Fruit fly (Drosophila melanogaster): ENCODE data around the gene CG10650.

Gene CG10650

DNA sequence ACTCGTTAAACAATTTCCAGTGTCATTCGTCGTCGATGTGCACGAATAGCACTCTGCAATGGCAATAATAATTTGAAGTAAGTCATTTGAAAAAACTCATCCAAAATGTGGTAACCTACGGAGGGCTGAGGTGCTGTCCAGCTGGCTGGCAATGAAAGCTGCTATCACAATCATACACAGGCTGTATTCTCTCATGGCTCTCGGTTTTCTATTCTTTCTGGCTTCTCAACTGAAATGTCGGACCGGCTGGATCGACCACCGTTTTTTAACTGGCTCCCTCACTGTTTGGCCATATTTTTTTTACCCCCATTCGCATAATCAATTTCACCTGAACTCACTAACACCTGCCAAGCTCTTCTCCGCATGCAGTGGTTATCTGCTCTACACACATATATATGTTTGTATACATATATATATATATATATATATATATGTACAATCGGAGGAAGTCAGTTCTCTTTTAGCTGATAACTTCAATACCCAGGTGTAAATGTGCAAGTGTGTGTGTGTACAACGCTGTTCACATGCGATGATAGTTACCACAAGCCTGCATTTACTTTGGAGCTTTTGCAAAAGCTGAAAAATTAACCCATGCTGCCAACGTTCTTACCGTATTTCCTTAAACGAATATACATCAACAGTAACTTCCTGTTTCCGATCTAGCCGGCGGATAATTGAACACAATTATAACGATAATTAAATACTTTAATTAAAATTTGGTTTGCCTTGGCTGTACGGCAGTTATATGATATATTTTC, at the start of gene CG10650 (continued):
- peak; percentile 61 for TF ChIP-seq sqz (GFP tag; optimal IDR thresholded peaks at IDR 0.05)
- no peak for TF ChIP-seq CG7556 (GFP tag; optimal IDR thresholded peaks at IDR 0.05)
- no peak for TF ChIP-seq CG10565 (GFP tag; optimal IDR thresholded peaks at IDR 0.05)
- TF ChIP-seq Opbp (GFP tag; IDR thresholded peaks at IDR 0.05; ENCODE audit: partially characterized antibody): no peak
- TF ChIP-seq sug (tag; optimal IDR thresholded peaks at IDR 0.05): peak; percentile 73
- TF ChIP-seq Spps (tag; optimal IDR thresholded peaks at IDR 0.05): no peak
- no peak for TF ChIP-seq crp (GFP tag; optimal IDR thresholded peaks at IDR 0.05)
- peak; percentile 10 for TF ChIP-seq Nf-YB (GFP tag; optimal IDR thresholded peaks at IDR 0.05)
- TF ChIP-seq pfk (GFP tag; optimal IDR thresholded peaks at IDR 0.05): no peak
- no peak for TF ChIP-seq D19A (tag; optimal IDR thresholded peaks at IDR 0.05)
- TF ChIP-seq Scr (GFP tag; IDR thresholded peaks at IDR 0.05; ENCODE audit: partially characterized antibody): no peak
- TF ChIP-seq Pdp1 (GFP tag; optimal IDR thresholded peaks at IDR 0.05): peak in 1 of 2 experiments; percentile 34
- TF ChIP-seq CG11723 (GFP tag; optimal IDR thresholded peaks at IDR 0.05): no peak
- peak; percentile 36 for TF ChIP-seq Hey (tag; optimal IDR thresholded peaks at IDR 0.05)
- peak; percentile 39 for TF ChIP-seq exex (tag; optimal IDR thresholded peaks at IDR 0.05)
- TF ChIP-seq C15 (GFP tag; IDR thresholded peaks at IDR 0.05): no peak
- TF ChIP-seq CG8765 (GFP tag; IDR thresholded peaks at IDR 0.05): no peak
- TF ChIP-seq PHDP (tag; optimal IDR thresholded peaks at IDR 0.05): no peak
- TF ChIP-seq ems (GFP tag; optimal IDR thresholded peaks at IDR 0.05): no peak
- TF ChIP-seq kay (GFP tag; optimal IDR thresholded peaks at IDR 0.05): no peak
- TF ChIP-seq CG18599 (GFP tag; optimal IDR thresholded peaks at IDR 0.05): peak; percentile 13
- no peak for TF ChIP-seq Eip74EF (GFP tag; optimal IDR thresholded peaks at IDR 0.05)
- peak in 1 of 2 experiments; percentile 15 for TF ChIP-seq Hr78 (GFP tag; optimal IDR thresholded peaks at IDR 0.05)
- no peak for TF ChIP-seq zen (tag; optimal IDR thresholded peaks at IDR 0.05)
- TF ChIP-seq maf-S (GFP tag; optimal IDR thresholded peaks at IDR 0.05): no peak
- no peak for TF ChIP-seq Ets65A (GFP tag)
- no peak for TF ChIP-seq CG9797 (GFP tag; optimal IDR thresholded peaks at IDR 0.05)
- no peak for TF ChIP-seq repo (GFP tag; optimal IDR thresholded peaks at IDR 0.05)
- no peak for TF ChIP-seq CG3847 (GFP tag; IDR thresholded peaks at IDR 0.05)
- no peak for TF ChIP-seq CG7928 (GFP tag; optimal IDR thresholded peaks at IDR 0.05)
- no peak for TF ChIP-seq seq (GFP tag; IDR thresholded peaks at IDR 0.05)
- no peak for TF ChIP-seq scrt (GFP tag; optimal IDR thresholded peaks at IDR 0.05)
- no peak for TF ChIP-seq CG6765 (GFP tag; optimal IDR thresholded peaks at IDR 0.05)
- TF ChIP-seq CG4617 (GFP tag; optimal IDR thresholded peaks at IDR 0.05; ENCODE audit: borderline replicate concordance): no peak
- TF ChIP-seq Dad (GFP tag; optimal IDR thresholded peaks at IDR 0.05): no peak
- no peak for TF ChIP-seq Xrp1 (GFP tag; IDR thresholded peaks at IDR 0.05)
- no peak for TF ChIP-seq hkb (optimal IDR thresholded peaks at IDR 0.05)
- TF ChIP-seq hkb (GFP tag; IDR thresholded peaks at IDR 0.05): no peak
- no peak for TF ChIP-seq CG3163 (GFP tag; optimal IDR thresholded peaks at IDR 0.05)
- TF ChIP-seq CG6813 (GFP tag; optimal IDR thresholded peaks at IDR 0.05): peak; percentile 5
- no peak for TF ChIP-seq CG4707 (GFP tag; optimal IDR thresholded peaks at IDR 0.05)
- TF ChIP-seq HmgZ (tag; optimal IDR thresholded peaks at IDR 0.05): peak; percentile 29
- TF ChIP-seq CG16863 (GFP tag; optimal IDR thresholded peaks at IDR 0.05): no peak
- no peak for TF ChIP-seq rib (GFP tag; IDR thresholded peaks at IDR 0.05)
- no peak for TF ChIP-seq CG6791 (GFP tag; IDR thresholded peaks at IDR 0.05; ENCODE audit: partially characterized antibody)
- TF ChIP-seq Chrac-16 (GFP tag; optimal IDR thresholded peaks at IDR 0.05): no peak
- TF ChIP-seq tin (GFP tag; optimal IDR thresholded peaks at IDR 0.05): no peak
- TF ChIP-seq stc (GFP tag; IDR thresholded peaks at IDR 0.05): no peak
- no peak for TF ChIP-seq vfl (GFP tag; optimal IDR thresholded peaks at IDR 0.05)

All from whole organism, embryonic.